Worm (Caenorhabditis elegans) whole organism, midembryonic: ENCODE measurements around the gene Y61A9LA.7.

ENCODE experiments used
- flt-1 ChIP-seq: fragments of 200-800 bp; sonication (Bioruptor generic); IDR thresholded peaks from 2 replicates; pipeline ENCODE4 v1.3.6; 2022; ENCODE audit warnings: missing genetic modification characterization, missing compliant biosample characterization
- klf-2 ChIP-seq: fragments of 200-800 bp; sonication (Bioruptor generic); conservative IDR thresholded peaks from 2 replicates; pipeline ENCODE4 v1.3.6; 2022; ENCODE audit warnings: missing genetic modification reagents, missing genetic modification characterization, missing compliant biosample characterization
- ref-1 ChIP-seq: fragments of 200-800 bp; sonication (Bioruptor generic); conservative IDR thresholded peaks from 2 replicates; pipeline ENCODE4 v1.3.6; 2022; ENCODE audit warnings: missing genetic modification reagents, missing genetic modification characterization, missing compliant biosample characterization
- ztf-29 ChIP-seq: fragments of 200-800 bp; sonication (Bioruptor generic); IDR thresholded peaks from 2 replicates; pipeline ENCODE4 v1.3.6; 2022; ENCODE audit warnings: missing genetic modification reagents, missing genetic modification characterization, missing compliant biosample characterization

- TF ChIP-seq ref-1 (GFP tag; lab: Robert Waterston, UW), result no peak
- no peak for TF ChIP-seq ztf-29
- TF ChIP-seq klf-2 (GFP tag; lab: Robert Waterston, UW), result no peak
- no peak for TF ChIP-seq flt-1
These were observed 2.9 kb upstream of the Y61A9LA.7 start for ce11 chrV:4562493-4562892.
